Fruit fly (Drosophila melanogaster): Measurements from ENCODE around the gene CG42750.

CG42750 gene

dm6 chr2L:18148552-18149219 is 126.9 kb downstream of the CG42750 start (continued):
- TF ChIP-seq CG11696 (GFP tag; IDR thresholded peaks at IDR 0.05), result no peak
- TF ChIP-seq da (GFP tag; optimal IDR thresholded peaks at IDR 0.05), result no peak
- no peak for TF ChIP-seq sisA (GFP tag; IDR thresholded peaks at IDR 0.05)
- peak; percentile 28 for TF ChIP-seq dm (GFP tag; optimal IDR thresholded peaks at IDR 0.05)
- peak; percentile 61 for TF ChIP-seq CG11723 (GFP tag; optimal IDR thresholded peaks at IDR 0.05)
- no peak for TF ChIP-seq CG11247 (GFP tag; IDR thresholded peaks at IDR 0.05)
- peak in 1 of 3 experiments; percentile 52 for TF ChIP-seq lola (GFP tag; optimal IDR thresholded peaks at IDR 0.05)
- TF ChIP-seq CG10366 (GFP tag; IDR thresholded peaks at IDR 0.05), result no peak; the same call in 1 of the 2 replicates
- no peak for TF ChIP-seq Ets97D (GFP tag; optimal IDR thresholded peaks at IDR 0.05)
- TF ChIP-seq CG32772 (GFP tag; IDR thresholded peaks at IDR 0.05), result no peak
- no peak for TF ChIP-seq CG2129 (GFP tag; IDR thresholded peaks at IDR 0.05; ENCODE audit: partially characterized antibody)
- peak; percentile 44 for TF ChIP-seq Hand (GFP tag; optimal IDR thresholded peaks at IDR 0.05)
- peak; percentile 43 for TF ChIP-seq Bdp1 (GFP tag; optimal IDR thresholded peaks at IDR 0.05)
- TF ChIP-seq kni (GFP tag; optimal IDR thresholded peaks at IDR 0.05), result peak; percentile 59
- TF ChIP-seq CG34422 (GFP tag; IDR thresholded peaks at IDR 0.05), result no peak
- TF ChIP-seq CG3407 (GFP tag; optimal IDR thresholded peaks at IDR 0.05), result peak; percentile 84
- TF ChIP-seq Mad (GFP tag; optimal IDR thresholded peaks at IDR 0.05), result peak; percentile 61
- no peak for TF ChIP-seq CG12155 (GFP tag; optimal IDR thresholded peaks at IDR 0.05)
- no peak for TF ChIP-seq crp (GFP tag; optimal IDR thresholded peaks at IDR 0.05)
- no peak for TF ChIP-seq hkb (optimal IDR thresholded peaks at IDR 0.05)
- TF ChIP-seq hkb (GFP tag; IDR thresholded peaks at IDR 0.05), result peak; percentile 82
- TF ChIP-seq ato (GFP tag; IDR thresholded peaks at IDR 0.05; ENCODE audit: partially characterized antibody), result no peak
- peak; percentile 71; the same call in 1 of the 2 replicates for TF ChIP-seq ara (GFP tag; IDR thresholded peaks at IDR 0.05)
- TF ChIP-seq gsb-n (tag; optimal IDR thresholded peaks at IDR 0.05), result peak; percentile 63
- no peak for TF ChIP-seq prd (optimal IDR thresholded peaks at IDR 0.05)
- no peak; the same call in 2 of the 3 replicates for TF ChIP-seq prd (GFP tag; IDR thresholded peaks at IDR 0.05)
- peak; percentile 31 for TF ChIP-seq psq (GFP tag; optimal IDR thresholded peaks at IDR 0.05)
- no peak for TF ChIP-seq CG3726 (GFP tag; IDR thresholded peaks at IDR 0.05)
- TF ChIP-seq caup (GFP tag; optimal IDR thresholded peaks at IDR 0.05; ENCODE audit: severe bottlenecking), result peak; percentile 84
- TF ChIP-seq salm (tag; optimal IDR thresholded peaks at IDR 0.05), result peak; percentile 64
- TF ChIP-seq CG4707 (GFP tag; optimal IDR thresholded peaks at IDR 0.05), result peak; percentile 69
- peak; percentile 79 for TF ChIP-seq Atf6 (GFP tag; IDR thresholded peaks at IDR 0.05)
- no peak for TF ChIP-seq en (GFP tag; optimal IDR thresholded peaks at IDR 0.05)
- TF ChIP-seq CG18476 (GFP tag; optimal IDR thresholded peaks at IDR 0.05), result no peak
- no peak for TF ChIP-seq slp2 (GFP tag; optimal IDR thresholded peaks at IDR 0.05)
- peak; percentile 81 for TF ChIP-seq CG33557 (GFP tag; optimal IDR thresholded peaks at IDR 0.05)
- peak; percentile 21 for TF ChIP-seq pnt (GFP tag; optimal IDR thresholded peaks at IDR 0.05)
- peak; percentile 39 for TF ChIP-seq Sry-β (GFP tag; optimal IDR thresholded peaks at IDR 0.05)

dm6 chr2L:18147511-18148072 is 128.0 kb downstream of the CG42750 start:
- TF ChIP-seq CG10543 (GFP tag; optimal IDR thresholded peaks at IDR 0.05) (peak; percentile 64), Fer1 (GFP tag; optimal IDR thresholded peaks at IDR 0.05) (peak; percentile 34), CG15696 (tag; optimal IDR thresholded peaks at IDR 0.05) (no peak), CG6272 (GFP tag; IDR thresholded peaks at IDR 0.05) (no peak), Doc3 (GFP tag; IDR thresholded peaks at IDR 0.05; ENCODE audit: partially characterized antibody) (no peak), CG1233 (GFP tag; optimal IDR thresholded peaks at IDR 0.05) (peak; percentile 12), sr (GFP tag; IDR thresholded peaks at IDR 0.05) (no peak), CG9437 (GFP tag; optimal IDR thresholded peaks at IDR 0.05) (no peak), sug (tag; optimal IDR thresholded peaks at IDR 0.05) (peak; percentile 76), seq (GFP tag; IDR thresholded peaks at IDR 0.05) (no peak), chinmo (GFP tag; IDR thresholded peaks at IDR 0.05; ENCODE audit: partially characterized antibody) (0 out of 4 replicates have a peak, but pooled peaks have one; percentile 17), sd (tag; optimal IDR thresholded peaks at IDR 0.05) (peak; percentile 79), CG6765 (GFP tag; optimal IDR thresholded peaks at IDR 0.05) (no peak)

Data from whole organism, embryonic.